Worm (Caenorhabditis elegans): ENCODE results near the gene srg-33.
"Not testable (repeated sequence)": the region's sequence is repeated elsewhere in the genome, so short reads cannot be mapped to it uniquely, and the experiment has no call there.

Gene srg-33

DNA sequence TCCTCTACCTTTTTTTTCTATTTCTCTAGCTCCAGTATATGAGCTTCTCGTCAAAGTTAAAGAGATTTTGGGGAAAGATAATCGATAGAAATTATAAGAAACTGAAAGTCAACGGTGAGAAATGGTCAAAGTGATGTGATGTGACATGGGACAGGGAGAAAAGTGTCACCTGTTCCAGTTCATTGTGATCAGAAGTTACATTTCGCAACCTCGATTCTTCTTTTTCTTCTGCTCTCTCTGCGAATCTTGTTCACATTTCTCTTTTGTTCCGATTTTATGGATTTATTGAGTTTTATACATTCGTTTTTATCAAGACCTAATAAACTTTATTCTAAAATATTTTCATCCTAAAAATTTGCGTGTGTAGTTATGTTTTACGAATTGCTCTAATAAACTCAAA lies 43.8 kb downstream of the srg-33 start (continued):
- TF ChIP-seq F16B12.6 (tag; optimal IDR thresholded peaks at IDR 0.05) = no peak
- TF ChIP-seq unc-130 (tag; optimal IDR thresholded peaks at IDR 0.05) = peak; percentile 41

DNA sequence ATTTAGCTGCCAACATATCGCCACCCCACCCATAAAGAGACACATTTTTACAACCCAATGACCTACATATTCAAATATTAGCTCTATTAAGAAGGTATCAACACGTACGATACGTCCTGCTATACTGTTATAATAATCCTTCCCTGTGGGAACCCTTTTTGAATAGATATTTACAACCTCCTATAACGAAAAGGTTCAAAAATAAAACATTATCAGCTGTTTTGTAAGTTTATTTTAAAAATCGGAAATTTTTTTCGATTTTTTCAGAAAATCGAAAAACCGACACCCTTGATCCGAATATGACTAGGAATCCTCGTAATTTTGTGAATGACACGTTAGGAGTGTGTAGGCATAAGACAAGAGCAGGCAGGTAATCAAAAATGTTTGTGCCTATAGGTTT lies 49.1 kb downstream of the srg-33 start, which contains the start of gene C08D8.7:
C08D8.7 (plus strand) TSS at position 301 of the 400 bp plus-strand sequence.
- TF ChIP-seq lsy-2, pqm-1, lin-39 (tag; optimal IDR thresholded peaks at IDR 0.05): not testable (repeated sequence)

DNA sequence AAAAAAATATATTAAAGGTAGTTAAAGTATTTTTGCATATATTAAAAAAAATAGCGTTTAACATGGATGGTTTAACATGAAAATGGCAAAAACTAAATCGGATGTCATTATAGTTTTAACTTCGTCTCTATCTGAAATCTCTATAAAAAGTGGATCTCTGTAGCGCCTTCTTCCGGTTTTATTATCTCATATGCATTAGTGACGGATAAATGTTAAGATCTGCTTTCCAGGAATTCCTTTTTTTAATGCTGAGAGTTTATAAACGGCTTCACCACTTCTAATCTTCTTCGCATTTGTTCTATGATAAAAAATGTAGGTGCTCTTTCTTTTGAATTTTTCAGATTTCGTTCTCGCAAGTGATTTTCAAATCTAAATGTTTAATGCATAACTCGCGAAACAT lies 50.6 kb downstream of the srg-33 start:
- TF ChIP-seq nhr-90 (tag; optimal IDR thresholded peaks at IDR 0.05; ENCODE audit: poor library complexity) (no peak), lin-14 (GFP tag; optimal IDR thresholded peaks at IDR 0.05) (no peak), nhr-47 (tag; optimal IDR thresholded peaks at IDR 0.05) (peak; percentile 44), aha-1 (tag; optimal IDR thresholded peaks at IDR 0.05) (no peak), egl-13 (tag; optimal IDR thresholded peaks at IDR 0.05) (peak; percentile 65), mdl-1 (tag; optimal IDR thresholded peaks at IDR 0.05) (no peak), mep-1 (tag; optimal IDR thresholded peaks at IDR 0.05) (no peak), dsc-1 (tag; optimal IDR thresholded peaks at IDR 0.05) (peak; percentile 95), lin-13 (GFP tag; optimal IDR thresholded peaks at IDR 0.05) (no peak), unc-30 (tag; optimal IDR thresholded peaks at IDR 0.05) (no peak), sox-4 (tag; optimal IDR thresholded peaks at IDR 0.05) (peak; percentile 8), fkh-8 (tag; optimal IDR thresholded peaks at IDR 0.05) (peak; percentile 38), pax-3 (tag; optimal IDR thresholded peaks at IDR 0.05) (peak; percentile 58)
